Worm (Caenorhabditis elegans): ENCODE results near the gene C01G5.4.

Gene C01G5.4

DNA sequence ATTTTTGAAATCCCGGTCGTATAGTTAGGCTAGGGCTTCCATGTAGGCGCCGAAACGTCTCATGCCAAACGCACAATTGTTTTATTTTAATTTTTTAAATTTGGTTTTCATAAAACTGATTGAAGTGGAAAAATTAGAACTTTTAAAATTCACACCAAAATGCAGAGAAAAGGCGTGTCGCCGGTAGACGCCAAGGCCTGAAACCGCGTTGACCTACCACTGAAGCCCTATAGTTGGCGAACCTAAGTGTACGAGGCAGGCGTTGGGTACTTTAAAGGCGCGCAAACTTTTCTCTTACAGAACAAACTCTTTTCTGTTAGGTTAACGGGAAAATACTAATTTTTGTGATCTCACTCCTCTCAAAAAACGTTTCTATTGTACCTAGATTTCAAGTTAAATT, 38.3 kb upstream of the C01G5.4 start, which contains the start of gene Y73B6BL.44:
Gene Y73B6BL.44, plus strand, starts transcription at position 301 of the 400 bp plus-strand sequence.
- no peak for TF ChIP-seq ceh-79 (tag; optimal IDR thresholded peaks at IDR 0.05)
- TF ChIP-seq dox-1 (GFP tag; IDR thresholded peaks at IDR 0.05) = no peak
- TF ChIP-seq pbrm-1 (GFP tag; IDR thresholded peaks at IDR 0.05) = no peak
- TF ChIP-seq madf-8 (GFP tag; conservative IDR thresholded peaks at IDR 0.05) = no peak
- TF ChIP-seq repo-1 (tag; optimal IDR thresholded peaks at IDR 0.05) = no peak
- TF ChIP-seq ztf-22 (GFP tag; optimal IDR thresholded peaks at IDR 0.05) = no peak
- no peak for TF ChIP-seq F10E7.11 (tag; optimal IDR thresholded peaks at IDR 0.05)

DNA sequence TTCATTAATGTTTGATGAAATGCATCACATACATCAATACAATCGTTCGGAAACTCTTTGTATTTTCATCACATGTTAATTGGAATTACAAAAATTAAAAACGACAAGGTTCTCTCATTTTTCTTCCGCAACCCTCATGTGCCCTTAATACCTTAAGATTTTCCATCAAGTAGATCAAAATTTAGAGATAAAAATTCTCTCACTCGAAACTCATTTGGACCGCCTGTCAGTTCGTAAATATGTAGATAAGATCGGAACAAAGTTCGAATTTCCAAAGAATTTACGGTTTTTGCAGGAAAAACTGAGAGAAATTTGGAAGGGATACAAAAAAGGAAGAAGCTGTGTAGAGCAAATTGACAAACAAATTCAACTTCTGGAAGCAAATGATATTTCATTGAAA, 35.4 kb upstream of the C01G5.4 start:
- TF ChIP-seq efl-1 (GFP tag; optimal IDR thresholded peaks at IDR 0.05) (no peak), let-607 (tag; optimal IDR thresholded peaks at IDR 0.05) (no peak)

DNA sequence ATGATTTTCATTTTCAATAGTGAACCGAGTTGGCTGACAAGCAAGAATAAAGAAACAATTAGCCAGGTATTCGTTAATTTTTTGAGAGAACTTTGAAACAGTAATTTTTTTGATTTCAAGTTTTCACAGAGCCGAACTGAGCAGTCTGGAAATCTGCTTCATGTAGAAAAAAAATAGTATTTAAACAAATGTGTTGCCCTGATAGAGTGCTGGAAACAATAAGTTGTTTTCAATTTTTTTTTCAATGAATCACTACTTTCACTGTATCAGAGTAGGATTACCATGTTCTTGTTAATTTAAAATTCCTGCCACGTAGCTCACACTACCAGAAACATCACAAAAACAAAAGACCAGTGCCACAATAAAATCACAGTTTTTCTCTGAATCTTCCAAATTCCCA, 31.1 kb upstream of the C01G5.4 start:
- TF ChIP-seq lsl-1 (GFP tag; optimal IDR thresholded peaks at IDR 0.05) = no peak
- TF ChIP-seq repo-1 (tag; optimal IDR thresholded peaks at IDR 0.05) = no peak
- no peak for TF ChIP-seq egl-18 (GFP tag; IDR thresholded peaks at IDR 0.05)
- no peak for TF ChIP-seq hsf-1 (GFP tag; IDR thresholded peaks at IDR 0.05)
- TF ChIP-seq dpff-1 (tag; optimal IDR thresholded peaks at IDR 0.05) = no peak
- TF ChIP-seq F33H1.4 (GFP tag; IDR thresholded peaks at IDR 0.05) = no peak
- TF ChIP-seq ztf-22 (GFP tag; optimal IDR thresholded peaks at IDR 0.05) = no peak
- no peak for TF ChIP-seq sea-2 (GFP tag; IDR thresholded peaks at IDR 0.05)
- no peak for TF ChIP-seq F55B11.4 (tag; optimal IDR thresholded peaks at IDR 0.05; ENCODE audit: borderline replicate concordance, insufficient read depth)
- no peak for TF ChIP-seq F57C9.4 (tag; optimal IDR thresholded peaks at IDR 0.05)
- no peak for TF ChIP-seq T07F8.4 (tag; optimal IDR thresholded peaks at IDR 0.05)
- no peak for TF ChIP-seq nhr-80 (tag; optimal IDR thresholded peaks at IDR 0.05)
- TF ChIP-seq hlh-26 (GFP tag; conservative IDR thresholded peaks at IDR 0.05) = no peak
- no peak for TF ChIP-seq egrh-3 (GFP tag; IDR thresholded peaks at IDR 0.05)
- TF ChIP-seq egl-44 (GFP tag; IDR thresholded peaks at IDR 0.05) = no peak
- no peak for TF ChIP-seq athp-1 (tag; optimal IDR thresholded peaks at IDR 0.05)
- TF ChIP-seq zfh-2 (GFP tag; conservative IDR thresholded peaks at IDR 0.05) = no peak

DNA sequence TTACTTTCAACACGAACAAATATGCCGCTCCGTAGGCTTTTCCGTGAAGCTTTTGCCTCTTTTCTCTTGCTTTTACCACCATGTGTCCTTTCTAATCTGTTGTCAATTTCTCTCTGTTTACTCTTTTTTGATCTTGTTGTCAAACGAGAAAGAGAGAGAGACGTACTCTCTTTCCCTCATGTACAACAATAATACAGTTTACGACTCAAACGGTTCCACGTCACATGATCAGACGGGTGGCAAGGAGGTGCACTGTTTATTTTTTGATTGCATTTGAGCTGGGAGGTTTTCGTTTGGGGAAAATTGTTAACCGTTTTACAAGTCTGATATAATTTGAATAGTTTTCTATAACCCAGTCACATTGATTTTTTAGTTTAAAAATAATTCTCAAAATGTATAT, 30.7 kb upstream of the C01G5.4 start:
- peak; percentile 86 for TF ChIP-seq pha-4 (tag; optimal IDR thresholded peaks at IDR 0.05)
- TF ChIP-seq C17E4.6 (GFP tag; IDR thresholded peaks at IDR 0.05) = no peak

DNA sequence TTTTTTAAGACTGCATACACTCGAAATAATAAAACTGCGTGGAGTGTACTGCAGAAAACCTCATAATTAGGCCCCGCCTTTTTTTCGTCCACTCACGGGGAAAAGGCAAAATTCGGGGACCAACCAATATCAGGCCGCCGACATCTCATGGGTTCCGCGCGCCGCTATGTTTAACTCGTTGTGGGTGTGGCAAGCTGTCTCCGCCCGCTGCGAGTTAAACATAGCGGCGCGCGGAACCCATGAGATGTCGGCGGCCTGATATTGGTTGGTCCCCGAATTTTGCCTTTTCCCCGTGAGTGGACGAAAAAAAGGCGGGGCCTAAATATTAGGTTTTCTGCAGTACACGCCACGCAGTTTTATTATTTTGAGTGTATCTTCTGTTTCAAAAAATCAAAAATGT, 30.3 kb upstream of the C01G5.4 start:
- TF ChIP-seq snpc-4 (GFP tag; optimal IDR thresholded peaks at IDR 0.05) (peak; percentile 74), snpc-4 (tag; optimal IDR thresholded peaks at IDR 0.05) (peak; percentile 67 to 96 (median 90)), snpc-1.1 (tag; optimal IDR thresholded peaks at IDR 0.05; ENCODE audit: insufficient read depth) (peak; percentile 81), snpc-3.4 (tag; optimal IDR thresholded peaks at IDR 0.05) (peak; percentile 2)

DNA sequence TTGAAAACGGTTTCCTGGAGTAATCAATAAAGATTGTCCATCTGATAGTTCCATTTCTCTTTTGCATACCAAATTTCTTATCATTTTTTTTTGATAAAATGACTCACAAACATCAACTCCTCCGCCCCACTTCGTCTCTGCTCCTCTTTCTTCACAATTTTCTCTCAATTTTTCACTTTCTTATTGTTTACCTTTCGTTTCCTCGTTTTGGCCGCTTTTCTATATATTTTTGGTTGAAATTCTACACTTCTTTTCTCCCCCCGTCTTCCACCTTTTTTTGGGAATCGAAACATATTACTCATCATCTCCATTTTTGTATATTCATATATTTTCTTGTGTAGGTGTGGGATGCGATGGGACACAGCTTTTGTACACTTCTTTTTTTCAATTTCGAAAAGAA, 28.8 kb upstream of the C01G5.4 start:
- TF ChIP-seq Y95B8A.8 (GFP tag; IDR thresholded peaks at IDR 0.05) (no peak), nhr-80 (tag; optimal IDR thresholded peaks at IDR 0.05) (peak; percentile 65)

All from whole organism, young adult.